Worm (Caenorhabditis elegans): ENCODE measurements around the gene hmg-12.

ce11 chrII:11930132-11930531, 13.8 kb downstream of the hmg-12 start:
- no peak for TF ChIP-seq lin-39 (tag; optimal IDR thresholded peaks at IDR 0.05)
- TF ChIP-seq ama-1 (optimal IDR thresholded peaks at IDR 0.05), result no peak
- no peak for TF ChIP-seq pqm-1 (tag; optimal IDR thresholded peaks at IDR 0.05)
- TF ChIP-seq snpc-4 (tag; optimal IDR thresholded peaks at IDR 0.05), result no peak
- no peak for TF ChIP-seq R02D3.7 (tag; optimal IDR thresholded peaks at IDR 0.05)
- no peak for TF ChIP-seq egl-27 (tag; optimal IDR thresholded peaks at IDR 0.05)
- no peak for TF ChIP-seq mdl-1 (tag; optimal IDR thresholded peaks at IDR 0.05)
